ENCODE assay signal across 1 worm cellular context in the genomic region with DNA sequence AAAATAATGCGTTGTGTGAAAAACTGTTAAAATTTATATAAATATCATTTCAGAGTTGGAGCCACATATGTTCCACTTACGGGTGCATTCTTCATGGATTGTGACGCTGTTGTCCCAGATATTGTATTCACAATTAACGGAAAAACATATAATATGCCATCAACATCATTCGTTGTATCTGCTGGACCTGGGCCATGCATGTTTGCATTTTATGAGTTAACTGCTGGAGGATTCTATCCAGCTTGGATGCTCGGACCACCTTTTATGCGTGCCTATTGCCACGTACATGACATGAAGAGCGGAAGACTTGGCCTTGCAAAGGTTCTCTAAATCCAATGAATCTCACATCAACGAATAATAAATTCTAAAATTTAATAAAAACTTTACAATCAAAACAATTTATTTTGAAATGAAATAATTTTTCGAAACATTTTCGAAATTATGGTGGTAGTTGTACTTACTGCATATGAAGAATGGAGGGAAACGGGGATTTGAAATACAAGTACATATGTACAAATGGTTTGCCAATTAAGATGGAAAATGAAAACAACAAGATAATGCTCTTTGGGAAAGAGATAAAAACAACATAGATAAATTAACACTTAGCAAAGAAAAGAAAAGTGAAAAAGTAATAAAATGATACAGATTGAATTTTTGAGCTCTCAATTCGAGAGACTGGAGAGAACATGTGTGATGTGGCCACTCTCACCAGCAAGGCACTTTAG.
TF ChIP-seq lines count a peak whose summit lies in the region.

No protein-coding gene starts in this region.

TF ChIP-seq in whole organism, L4 larva, 104 proteins besides CTCF, POLR2A, EP300 and RAD21 (continued from another document):
- TF ChIP-seq vab-7 (GFP tag; IDR thresholded peaks at IDR 0.05; lab: Robert Waterston, UW): no peak
- no peak for TF ChIP-seq mdt-29 (GFP tag; IDR thresholded peaks at IDR 0.05; lab: Robert Waterston, UW)
- no peak for TF ChIP-seq ceh-62 (tag; optimal IDR thresholded peaks at IDR 0.05; lab: Kevin White, UChicago)
- no peak for TF ChIP-seq Y75B8A.6 (GFP tag; IDR thresholded peaks at IDR 0.05; lab: Robert Waterston, UW)
- no peak for TF ChIP-seq ceh-44 (GFP tag; IDR thresholded peaks at IDR 0.05; lab: Robert Waterston, UW)
- TF ChIP-seq nhr-102 (tag; optimal IDR thresholded peaks at IDR 0.05; lab: Kevin White, UChicago): peak; percentile 49
- no peak for TF ChIP-seq snpc-1.2 (GFP tag; IDR thresholded peaks at IDR 0.05; lab: Robert Waterston, UW)
- no peak for TF ChIP-seq egl-27 (tag; optimal IDR thresholded peaks at IDR 0.05; lab: Kevin White, UChicago)
- TF ChIP-seq daf-16 (GFP tag; optimal IDR thresholded peaks at IDR 0.05; lab: Kevin White, UChicago): no peak
- no peak for TF ChIP-seq daf-16 (tag; optimal IDR thresholded peaks at IDR 0.05; lab: Kevin White, UChicago)
- TF ChIP-seq lsy-2 (tag; optimal IDR thresholded peaks at IDR 0.05; lab: Kevin White, UChicago): no peak
- no peak for TF ChIP-seq daf-12 (tag; optimal IDR thresholded peaks at IDR 0.05; lab: Kevin White, UChicago)
- no peak for TF ChIP-seq ztf-7 (tag; optimal IDR thresholded peaks at IDR 0.05; lab: Kevin White, UChicago)
- no peak for TF ChIP-seq T26A8.4 (GFP tag; IDR thresholded peaks at IDR 0.05; lab: Robert Waterston, UW)
- TF ChIP-seq hlh-11 (tag; optimal IDR thresholded peaks at IDR 0.05; lab: Kevin White, UChicago): no peak
TF ChIP-seq in whole organism, L4 larva: peak in this region for 9.
